Worm (Caenorhabditis elegans) whole organism, L1 larva: ENCODE data around the gene C50E3.5.

ENCODE experiments used
- C04F5.9 ChIP-seq: sonication (generic microtip); optimal IDR thresholded peaks from 2 replicates; lab custom pipeline; 2016; ENCODE audit warnings: missing genetic modification characterization, missing compliant biosample characterization
- C16A3.4 ChIP-seq: fragments of 150-350 bp; optimal IDR thresholded peaks from 2 replicates; lab custom pipeline; 2014; ENCODE audit warnings: missing biosample characterization, missing genetic modification characterization
- aly-2 ChIP-seq: fragments of 150-350 bp; optimal IDR thresholded peaks from 2 replicates; lab custom pipeline; 2014; ENCODE audit warnings: missing biosample characterization, missing genetic modification characterization
- ama-1 ChIP-seq: fragments of 150-350 bp; optimal IDR thresholded peaks from 2 replicates; lab custom pipeline; 2014
- blmp-1 ChIP-seq: fragments of 150-350 bp; optimal IDR thresholded peaks from 2 replicates; lab custom pipeline; 2014; ENCODE audit warnings: missing biosample characterization, missing genetic modification characterization
- ceh-63 ChIP-seq: fragments of 200-800 bp; sonication (Bioruptor generic); optimal IDR thresholded peaks from 2 replicates; lab custom pipeline; 2018; ENCODE audit warnings: mild to moderate bottlenecking, missing genetic modification characterization, missing compliant biosample characterization
- ceh-8 ChIP-seq: fragments of 200-800 bp; sonication (Bioruptor generic); optimal IDR thresholded peaks from 2 replicates; lab custom pipeline; 2018; ENCODE audit warnings: mild to moderate bottlenecking, missing genetic modification characterization, moderate library complexity, missing compliant biosample characterization
- ceh-82 ChIP-seq, 3 experiments: fragments of 150-350 bp in 1 of 3; sonication (generic microtip) in 2 of 3; optimal IDR thresholded peaks; 2 replicates each; lab custom pipeline; 2014 to 2017; ENCODE audit warnings: missing biosample characterization in 3 of 3, missing genetic modification characterization in 3 of 3
- ces-1 ChIP-seq: fragments of 150-350 bp; optimal IDR thresholded peaks from 2 replicates; lab custom pipeline; 2014; ENCODE audit warnings: missing biosample characterization, missing genetic modification reagents, missing genetic modification characterization
- dpl-1 ChIP-seq, 3 experiments: fragments of 150-350 bp in 2 of 3; sonication (generic microtip) in 1 of 3; optimal IDR thresholded peaks; 2 replicates each; lab custom pipeline; 2014 to 2017; ENCODE audit warnings: missing biosample characterization in 3 of 3, missing genetic modification characterization in 3 of 3, missing genetic modification reagents in 3 of 3
- dsc-1 ChIP-seq: sonication (generic microtip); optimal IDR thresholded peaks from 2 replicates; lab custom pipeline; 2016; ENCODE audit warnings: mild to moderate bottlenecking, missing genetic modification characterization, missing compliant biosample characterization
- efl-1 ChIP-seq, 4 experiments: fragments of 150-350 bp; optimal IDR thresholded peaks in 3 of 4; peaks in 1 of 4; 1 replicate in 1 of 4; 2 replicates in 3 of 4; lab custom pipeline; 2014; ENCODE audit warnings: missing biosample characterization in 2 of 4, missing genetic modification characterization in 2 of 4, missing genetic modification reagents in 2 of 4
- efl-3 ChIP-seq: fragments of 200-800 bp; sonication (Bioruptor generic); optimal IDR thresholded peaks from 2 replicates; lab custom pipeline; 2018; ENCODE audit warnings: mild to moderate bottlenecking, missing genetic modification characterization, missing compliant biosample characterization
- egl-13 ChIP-seq: sonication (generic microtip); optimal IDR thresholded peaks from 2 replicates; lab custom pipeline; 2016; ENCODE audit warnings: missing genotype, missing genetic modification reagents, missing genetic modification characterization, missing compliant biosample characterization
- egl-27 ChIP-seq, 2 experiments: fragments of 150-350 bp in 1 of 2; sonication (generic microtip); optimal IDR thresholded peaks; 3 replicates each; lab custom pipeline; 2017 to 2018; ENCODE audit warnings: missing biosample characterization in 2 of 2, missing genetic modification characterization in 2 of 2, missing genetic modification reagents in 2 of 2
- ets-5 ChIP-seq: fragments of 200-800 bp; sonication (Bioruptor generic); IDR thresholded peaks from 2 replicates; pipeline ENCODE4 v1.3.6; 2022; ENCODE audit warnings: missing genetic modification characterization, missing compliant biosample characterization
- fos-1 ChIP-seq: fragments of 150-350 bp; optimal IDR thresholded peaks from 2 replicates; lab custom pipeline; 2014; ENCODE audit warnings: missing biosample characterization, missing genetic modification characterization
- hpl-2 ChIP-seq: fragments of 150-350 bp; optimal IDR thresholded peaks from 2 replicates; lab custom pipeline; 2014; ENCODE audit warnings: missing biosample characterization, missing genetic modification reagents, missing genetic modification characterization
- isw-1 ChIP-seq: fragments of 200-800 bp; sonication (Bioruptor generic); IDR thresholded peaks from 2 replicates; pipeline ENCODE4 v1.3.6; 2022; ENCODE audit warnings: missing genetic modification characterization, missing compliant biosample characterization
- jun-1 ChIP-seq: fragments of 150-350 bp; optimal IDR thresholded peaks from 2 replicates; lab custom pipeline; 2014; ENCODE audit warnings: missing biosample characterization, missing genetic modification reagents, missing genetic modification characterization
- lin-14 ChIP-seq: fragments of 200-800 bp; sonication (Bioruptor generic); optimal IDR thresholded peaks from 2 replicates; lab custom pipeline; 2018; ENCODE audit warnings: mild to moderate bottlenecking, missing genetic modification characterization, moderate library complexity, missing compliant biosample characterization
- lin-15B ChIP-seq: fragments of 150-350 bp; sonication (generic microtip); optimal IDR thresholded peaks from 3 replicates; lab custom pipeline; 2014; ENCODE audit warnings: missing biosample characterization, missing genetic modification characterization
- lin-39 ChIP-seq: fragments of 150-350 bp; optimal IDR thresholded peaks from 2 replicates; lab custom pipeline; 2014; ENCODE audit warnings: missing biosample characterization, missing genetic modification reagents, missing genetic modification characterization
- lsy-2 ChIP-seq, 2 experiments: fragments of 150-350 bp; optimal IDR thresholded peaks; 2 replicates each; lab custom pipeline; 2014; ENCODE audit warnings: missing biosample characterization in 2 of 2, missing genetic modification characterization in 2 of 2
- mdl-1 ChIP-seq, 2 experiments: fragments of 150-350 bp; optimal IDR thresholded peaks; 2 replicates each; lab custom pipeline; 2014 to 2017; ENCODE audit warnings: missing biosample characterization in 2 of 2, missing genetic modification characterization in 2 of 2, inconsistent platforms in 1 of 2
- mef-2 ChIP-seq: fragments of 150-350 bp; optimal IDR thresholded peaks from 2 replicates; lab custom pipeline; 2014; ENCODE audit warnings: missing biosample characterization, missing genetic modification characterization
- mep-1 ChIP-seq: fragments of 150-350 bp; optimal IDR thresholded peaks from 2 replicates; lab custom pipeline; 2014; ENCODE audit warnings: missing biosample characterization, missing genetic modification characterization
- nhr-19 ChIP-seq: fragments of 200-800 bp; sonication (Bioruptor generic); conservative IDR thresholded peaks from 2 replicates; pipeline ENCODE4 v1.3.6; 2022; ENCODE audit warnings: missing genetic modification characterization, missing compliant biosample characterization
- nhr-20 ChIP-seq: sonication (generic microtip); optimal IDR thresholded peaks from 2 replicates; lab custom pipeline; 2016; ENCODE audit warnings: mild to moderate bottlenecking, missing genetic modification characterization, missing compliant biosample characterization
- nhr-28 ChIP-seq: fragments of 150-350 bp; optimal IDR thresholded peaks from 2 replicates; lab custom pipeline; 2014; ENCODE audit warnings: missing biosample characterization, missing genetic modification characterization
- nhr-47 ChIP-seq: sonication (generic microtip); optimal IDR thresholded peaks from 2 replicates; lab custom pipeline; 2016; ENCODE audit warnings: mild to moderate bottlenecking, missing genetic modification characterization, moderate library complexity, missing compliant biosample characterization
- nhr-84 ChIP-seq: sonication (generic microtip); optimal IDR thresholded peaks from 2 replicates; lab custom pipeline; 2017; ENCODE audit warnings: missing biosample characterization, missing genetic modification characterization
- nhr-85 ChIP-seq: sonication (generic microtip); peaks from one replicate; lab custom pipeline; 2016; ENCODE audit warnings: missing genetic modification characterization, inconsistent platforms, missing compliant biosample characterization
- nhr-90 ChIP-seq: sonication (generic microtip); optimal IDR thresholded peaks from 2 replicates; lab custom pipeline; 2016; ENCODE audit warnings: mild to moderate bottlenecking, missing genetic modification characterization, missing compliant biosample characterization; ENCODE audit not compliant: poor library complexity
- pag-3 ChIP-seq: sonication (generic microtip); optimal IDR thresholded peaks from 2 replicates; lab custom pipeline; 2017; ENCODE audit warnings: missing genetic modification characterization, mild to moderate bottlenecking, missing compliant biosample characterization, antibody characterized with exemption, borderline replicate concordance; ENCODE audit not compliant: insufficient read depth
- pax-3 ChIP-seq: fragments of 200-800 bp; sonication (Bioruptor generic); optimal IDR thresholded peaks from 2 replicates; lab custom pipeline; 2018; ENCODE audit warnings: mild to moderate bottlenecking, missing genetic modification characterization, moderate library complexity, missing compliant biosample characterization
- skn-1 ChIP-seq: fragments of 150-350 bp; optimal IDR thresholded peaks from 2 replicates; lab custom pipeline; 2014; ENCODE audit warnings: missing biosample characterization, missing genetic modification characterization
- snpc-4 ChIP-seq: fragments of 150-350 bp; optimal IDR thresholded peaks from 2 replicates; lab custom pipeline; 2014; ENCODE audit warnings: missing biosample characterization, missing genetic modification characterization
- snu-23 ChIP-seq: sonication (generic microtip); optimal IDR thresholded peaks from 2 replicates; lab custom pipeline; 2016; ENCODE audit warnings: missing genetic modification characterization, missing compliant biosample characterization
- sptf-1 ChIP-seq: fragments of 150-350 bp; optimal IDR thresholded peaks from 2 replicates; lab custom pipeline; 2014; ENCODE audit warnings: missing biosample characterization, missing genetic modification characterization
- swsn-7 ChIP-seq: sonication (generic microtip); optimal IDR thresholded peaks from 2 replicates; lab custom pipeline; 2016; ENCODE audit warnings: missing genetic modification characterization, missing compliant biosample characterization
- tbx-2 ChIP-seq: sonication (generic microtip); optimal IDR thresholded peaks from 2 replicates; lab custom pipeline; 2016; ENCODE audit warnings: missing genetic modification characterization, missing compliant biosample characterization
- tlp-1 ChIP-seq: fragments of 150-350 bp; optimal IDR thresholded peaks from 2 replicates; lab custom pipeline; 2014; ENCODE audit warnings: missing biosample characterization, missing genetic modification characterization
- unc-62 ChIP-seq: fragments of 150-350 bp; optimal IDR thresholded peaks from 2 replicates; lab custom pipeline; 2014; ENCODE audit warnings: missing biosample characterization, missing genetic modification reagents, missing genetic modification characterization
- unc-98 ChIP-seq: fragments of 200-800 bp; sonication (Bioruptor generic); IDR thresholded peaks from 2 replicates; pipeline ENCODE4 v1.3.6; 2022; ENCODE audit warnings: missing genetic modification characterization, missing compliant biosample characterization
- vab-15 ChIP-seq: sonication (generic microtip); optimal IDR thresholded peaks from 2 replicates; lab custom pipeline; 2017; ENCODE audit warnings: missing genotype, mild to moderate bottlenecking, missing genetic modification characterization, missing compliant biosample characterization
- xbp-1 ChIP-seq: sonication (generic microtip); optimal IDR thresholded peaks from 2 replicates; lab custom pipeline; 2016; ENCODE audit warnings: missing genetic modification characterization, missing compliant biosample characterization
- zip-4 ChIP-seq: fragments of 200-800 bp; sonication (Bioruptor generic); optimal IDR thresholded peaks from 2 replicates; lab custom pipeline; 2018; ENCODE audit warnings: mild to moderate bottlenecking, missing genetic modification characterization, moderate library complexity, missing compliant biosample characterization
- ztf-11 ChIP-seq, 2 experiments: sonication (generic microtip); optimal IDR thresholded peaks; 2 replicates each; lab custom pipeline; 2016 to 2017; ENCODE audit warnings: missing genetic modification characterization in 2 of 2, missing biosample characterization in 1 of 2, missing compliant biosample characterization in 1 of 2

Gene C50E3.5

ce11 chrV:7575563-7575962, 12.2 kb upstream of the C50E3.5 start, which contains the start of the genes snu-66 and ints-9 (continued):
- TF ChIP-seq hpl-2 (GFP tag; lab: Kevin White, UChicago) (no peak), nhr-19 (GFP tag; lab: Robert Waterston, UW) (peak; percentile 70), skn-1 (tag; lab: Kevin White, UChicago) (peak; percentile 54), lin-15B (tag; lab: Kevin White, UChicago) (peak; percentile 63), lin-39 (tag; lab: Kevin White, UChicago) (peak; percentile 48), sptf-1 (tag; lab: Kevin White, UChicago) (no peak), blmp-1 (tag; lab: Kevin White, UChicago) (peak; percentile 66), nhr-28 (tag; lab: Kevin White, UChicago) (no peak), ets-5 (GFP tag; lab: Robert Waterston, UW) (no peak), unc-62 (GFP tag; lab: Kevin White, UChicago) (no peak), isw-1 (peak; percentile 53), egl-13 (no peak), dpl-1 (GFP tag; optimal IDR thresholded peaks at IDR 0.05; lab: Kevin White, UChicago) (peak; percentile 68 to 79 (median 79))

DNA sequence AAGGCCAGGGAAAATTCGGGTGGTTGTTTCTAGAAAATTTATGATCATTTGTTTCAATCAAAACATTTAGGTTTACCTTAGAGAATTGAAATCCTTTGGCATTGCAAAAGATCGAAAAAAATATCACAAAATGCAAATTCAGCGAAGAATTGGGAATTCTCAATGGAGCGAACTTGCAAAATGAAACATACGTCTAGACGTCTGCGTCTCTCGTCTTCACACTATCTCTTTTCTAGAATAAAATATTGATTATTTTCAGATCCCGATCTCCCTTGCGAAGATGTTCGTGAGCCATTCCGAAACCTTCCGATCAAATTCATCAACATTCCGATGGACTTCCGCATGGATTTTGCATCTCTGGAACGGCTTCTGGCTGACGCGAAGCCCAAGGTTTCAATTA, 7.4 kb upstream of the C50E3.5 start, which contains the start of gene ets-6:
Gene ets-6, minus strand, starts transcription at position 169 of the 400 bp plus-strand sequence.
- TF ChIP-seq unc-98 (GFP tag; lab: Robert Waterston, UW) (no peak), lsy-2 (tag; optimal IDR thresholded peaks at IDR 0.05; lab: Kevin White, UChicago) (peak; percentile 66 to 77), xbp-1 (tag; lab: Kevin White, UChicago) (peak; percentile 55), zip-4 (no peak), efl-3 (GFP tag; lab: Kevin White, UChicago) (no peak), lin-15B (tag; lab: Kevin White, UChicago) (peak; percentile 2), ces-1 (GFP tag; lab: Kevin White, UChicago) (no peak), ets-5 (GFP tag; lab: Robert Waterston, UW) (no peak), C04F5.9 (tag; lab: Kevin White, UChicago) (no peak), mdl-1 (tag; optimal IDR thresholded peaks at IDR 0.05; lab: Kevin White, UChicago) (no peak), efl-1 (optimal IDR thresholded peaks at IDR 0.05; lab: Kevin White, UChicago) (peak; percentile 75 to 77), efl-1 (GFP tag; optimal IDR thresholded peaks at IDR 0.05 in 1 of 2; lab: Kevin White, UChicago) (peak; percentile 67 to 96), sptf-1 (tag; lab: Kevin White, UChicago) (no peak), ceh-63 (no peak), nhr-19 (GFP tag; lab: Robert Waterston, UW) (peak; percentile 54), dsc-1 (tag; lab: Kevin White, UChicago) (peak; percentile 44), egl-27 (tag; optimal IDR thresholded peaks at IDR 0.05; lab: Kevin White, UChicago) (no peak), aly-2 (tag; lab: Kevin White, UChicago) (no peak), nhr-28 (tag; lab: Kevin White, UChicago) (no peak), tlp-1 (tag; lab: Kevin White, UChicago) (no peak), nhr-84 (no peak), snpc-4 (tag; lab: Kevin White, UChicago) (peak; percentile 21), lin-14 (GFP tag; lab: Kevin White, UChicago) (no peak), nhr-47 (tag; lab: Kevin White, UChicago) (peak; percentile 70), ceh-8 (GFP tag; lab: Kevin White, UChicago) (no peak), swsn-7 (tag; lab: Kevin White, UChicago) (peak; percentile 62), dpl-1 (GFP tag; optimal IDR thresholded peaks at IDR 0.05; lab: Kevin White, UChicago) (peak; percentile 39 to 65 (median 58)), ama-1 (lab: Kevin White, UChicago) (no peak), ceh-82 (tag; optimal IDR thresholded peaks at IDR 0.05; lab: Kevin White, UChicago) (peak in 2 of 3 experiments; percentile 26 to 27), C16A3.4 (tag; lab: Kevin White, UChicago) (peak; percentile 27), hpl-2 (GFP tag; lab: Kevin White, UChicago) (no peak), jun-1 (tag; lab: Kevin White, UChicago) (peak; percentile 49), nhr-20 (tag; lab: Kevin White, UChicago) (peak; percentile 65), vab-15 (tag; lab: Kevin White, UChicago) (no peak), mef-2 (no peak), nhr-85 (tag; lab: Kevin White, UChicago) (peak; percentile 82), fos-1 (tag; lab: Kevin White, UChicago) (peak; percentile 37), mep-1 (tag; lab: Kevin White, UChicago) (peak; percentile 72), ztf-11 (tag; optimal IDR thresholded peaks at IDR 0.05; lab: Kevin White, UChicago) (no peak), pag-3 (tag; lab: Kevin White, UChicago) (no peak), nhr-90 (tag; lab: Kevin White, UChicago) (peak; percentile 46), tbx-2 (peak; percentile 54), snu-23 (GFP tag; lab: Kevin White, UChicago) (peak; percentile 74), egl-13 (no peak), pax-3 (no peak), isw-1 (no peak)
